Fruit fly (Drosophila melanogaster) Kc167 (cell line): ENCODE measurements around the gene CG42820.

Experiments used
- Myc ChIP-seq: fragments of >200 bp; optimal IDR thresholded peaks from 2 replicates; lab custom pipeline; 2017; ENCODE audit warnings: missing external identifiers
- Sin3A ChIP-seq: fragments of >200 bp; optimal IDR thresholded peaks from 2 replicates; lab custom pipeline; 2018; ENCODE audit warnings: missing external identifiers
- h ChIP-seq: fragments of >200 bp; optimal IDR thresholded peaks from 3 replicates; lab custom pipeline; 2018; ENCODE audit warnings: missing external identifiers
- insv ChIP-seq: fragments of >200 bp; optimal IDR thresholded peaks from 3 replicates; lab custom pipeline; 2018; ENCODE audit warnings: missing external identifiers
- psq ChIP-seq: fragments of >200 bp; optimal IDR thresholded peaks from 2 replicates; lab custom pipeline; 2017; ENCODE audit warnings: missing external identifiers
- ttk ChIP-seq: sonication (Bioruptor generic); optimal IDR thresholded peaks from 2 replicates; lab custom pipeline; 2017; ENCODE audit warnings: missing external identifiers

DNA sequence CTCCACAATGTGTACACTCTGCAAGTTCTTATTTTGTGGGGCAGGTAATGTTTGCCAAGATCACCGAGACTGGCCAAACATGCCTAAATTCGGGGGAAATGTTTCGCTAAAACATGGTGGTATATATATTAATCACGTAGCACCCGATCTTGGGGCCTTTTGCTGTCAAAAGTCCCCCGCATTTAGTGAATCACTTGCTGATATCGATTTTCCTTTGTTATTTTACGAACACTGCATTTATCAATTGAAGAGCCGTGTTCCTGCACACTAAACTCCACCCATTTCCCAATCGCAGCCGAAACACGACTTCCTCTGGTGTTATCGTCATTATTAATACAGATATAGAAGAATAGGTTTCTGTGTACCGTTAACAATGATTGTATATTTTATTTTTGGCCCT lies 29.5 kb upstream of the CG42820 start:
- TF ChIP-seq Myc (lab: Kevin White, UChicago): no peak
- no peak for TF ChIP-seq ttk
- no peak for TF ChIP-seq psq (lab: Kevin White, UChicago)
- no peak for TF ChIP-seq Sin3A
- no peak for TF ChIP-seq insv (lab: Kevin White, UChicago)
- no peak for TF ChIP-seq h (lab: Kevin White, UChicago)
